Worm (Caenorhabditis elegans) whole organism, late embryonic: ENCODE data around the gene R08A2.2.

Experiments
- C08G9.2 ChIP-seq: sonication (generic microtip); optimal IDR thresholded peaks from 2 replicates; lab custom pipeline; 2016; ENCODE audit warnings: mild to moderate bottlenecking, missing genetic modification characterization, moderate library complexity, missing compliant biosample characterization
- C38D4.7 ChIP-seq: fragments of 200-800 bp; sonication (Bioruptor generic); optimal IDR thresholded peaks from 2 replicates; lab custom pipeline; 2018; ENCODE audit warnings: mild to moderate bottlenecking, missing genetic modification characterization, moderate library complexity, missing compliant biosample characterization
- F13H6.1 ChIP-seq: sonication (generic microtip); optimal IDR thresholded peaks from 2 replicates; lab custom pipeline; 2016; ENCODE audit warnings: missing genetic modification characterization, missing compliant biosample characterization
- K02D7.2 ChIP-seq: sonication (generic microtip); optimal IDR thresholded peaks from 2 replicates; lab custom pipeline; 2017; ENCODE audit warnings: mild to moderate bottlenecking, missing genetic modification characterization, missing compliant biosample characterization
- ama-1 ChIP-seq: fragments of 150-350 bp; optimal IDR thresholded peaks from 2 replicates; lab custom pipeline; 2014
- ceh-18 ChIP-seq: sonication (generic microtip); optimal IDR thresholded peaks from 2 replicates; lab custom pipeline; 2016; ENCODE audit warnings: missing genetic modification characterization, missing compliant biosample characterization
- ceh-2 ChIP-seq: sonication (generic microtip); optimal IDR thresholded peaks from 2 replicates; lab custom pipeline; 2016; ENCODE audit warnings: missing genotype, missing genetic modification characterization, missing compliant biosample characterization
- ceh-22 ChIP-seq: sonication (generic microtip); optimal IDR thresholded peaks from 2 replicates; lab custom pipeline; 2017; ENCODE audit warnings: missing biosample characterization, missing genetic modification characterization
- ceh-24 ChIP-seq: sonication (generic microtip); optimal IDR thresholded peaks from 2 replicates; lab custom pipeline; 2016; ENCODE audit warnings: mild to moderate bottlenecking, missing genetic modification characterization, missing compliant biosample characterization
- ceh-30 ChIP-seq: fragments of 150-350 bp; optimal IDR thresholded peaks from 2 replicates; lab custom pipeline; 2014; ENCODE audit warnings: missing biosample characterization, missing genetic modification characterization
- ceh-31 ChIP-seq: sonication (generic microtip); optimal IDR thresholded peaks from 2 replicates; lab custom pipeline; 2016; ENCODE audit warnings: missing genetic modification characterization, missing compliant biosample characterization
- ceh-34 ChIP-seq: sonication (generic microtip); optimal IDR thresholded peaks from 2 replicates; lab custom pipeline; 2016; ENCODE audit warnings: mild to moderate bottlenecking, missing genetic modification characterization, missing compliant biosample characterization
- ceh-45 ChIP-seq: fragments of 200-800 bp; sonication (Bioruptor generic); IDR thresholded peaks from 2 replicates; pipeline ENCODE4 v1.3.6; 2022; ENCODE audit warnings: missing genetic modification reagents, missing genetic modification characterization, missing compliant biosample characterization
- ceh-48 ChIP-seq: sonication (generic microtip); optimal IDR thresholded peaks from 2 replicates; lab custom pipeline; 2016; ENCODE audit warnings: missing genetic modification characterization, inconsistent platforms, missing compliant biosample characterization
- ceh-6 ChIP-seq: fragments of 200-800 bp; sonication (Bioruptor generic); optimal IDR thresholded peaks from 2 replicates; lab custom pipeline; 2018; ENCODE audit warnings: mild to moderate bottlenecking, missing genetic modification characterization, missing compliant biosample characterization
- che-1 ChIP-seq: sonication (generic microtip); optimal IDR thresholded peaks from 2 replicates; lab custom pipeline; 2016; ENCODE audit warnings: mild to moderate bottlenecking, missing genetic modification characterization, missing compliant biosample characterization
- dve-1 ChIP-seq: sonication (generic microtip); optimal IDR thresholded peaks from 2 replicates; lab custom pipeline; 2017; ENCODE audit warnings: antibody characterized with exemption, mild to moderate bottlenecking, missing genetic modification characterization, missing compliant biosample characterization
- elt-2 ChIP-seq: sonication (generic microtip); optimal IDR thresholded peaks from 2 replicates; lab custom pipeline; 2016; ENCODE audit warnings: missing genetic modification reagents, missing genetic modification characterization, missing compliant biosample characterization
- ets-4 ChIP-seq: sonication (generic microtip); optimal IDR thresholded peaks from 2 replicates; lab custom pipeline; 2016; ENCODE audit warnings: missing genetic modification characterization, missing compliant biosample characterization
- eyg-1 ChIP-seq: sonication (generic microtip); optimal IDR thresholded peaks from 2 replicates; lab custom pipeline; 2016; ENCODE audit warnings: missing genotype, missing genetic modification characterization, missing compliant biosample characterization
- fax-1 ChIP-seq: sonication (generic microtip); optimal IDR thresholded peaks from 2 replicates; lab custom pipeline; 2016; ENCODE audit warnings: missing genotype, missing genetic modification characterization, missing compliant biosample characterization
- fkh-10 ChIP-seq: fragments of 150-350 bp; optimal IDR thresholded peaks from 2 replicates; lab custom pipeline; 2014; ENCODE audit warnings: missing biosample characterization, missing genetic modification reagents, missing genetic modification characterization
- fkh-6 ChIP-seq: sonication (generic microtip); optimal IDR thresholded peaks from 2 replicates; lab custom pipeline; 2016; ENCODE audit warnings: missing genetic modification characterization, missing compliant biosample characterization
- gmeb-2 ChIP-seq: sonication (generic microtip); optimal IDR thresholded peaks from 2 replicates; lab custom pipeline; 2016; ENCODE audit warnings: missing genetic modification characterization, inconsistent platforms, missing compliant biosample characterization
- hlh-8 ChIP-seq: sonication (generic microtip); optimal IDR thresholded peaks from 2 replicates; lab custom pipeline; 2016; ENCODE audit warnings: missing genotype, missing genetic modification characterization, missing compliant biosample characterization
- lim-6 ChIP-seq: sonication (generic microtip); optimal IDR thresholded peaks from 2 replicates; lab custom pipeline; 2016; ENCODE audit warnings: missing genetic modification characterization, missing compliant biosample characterization
- lin-11 ChIP-seq: fragments of 200-800 bp; sonication (Bioruptor generic); optimal IDR thresholded peaks from 2 replicates; lab custom pipeline; 2018; ENCODE audit warnings: mild to moderate bottlenecking, missing genetic modification characterization, missing compliant biosample characterization
- mec-3 ChIP-seq: sonication (generic microtip); optimal IDR thresholded peaks from 2 replicates; lab custom pipeline; 2016; ENCODE audit warnings: borderline replicate concordance, missing genetic modification characterization, missing compliant biosample characterization
- nfya-1 ChIP-seq: sonication (generic microtip); optimal IDR thresholded peaks from 2 replicates; lab custom pipeline; 2017; ENCODE audit warnings: missing genetic modification characterization, mild to moderate bottlenecking, missing compliant biosample characterization, antibody characterized with exemption, moderate library complexity
- nhr-11 ChIP-seq: fragments of 150-350 bp; optimal IDR thresholded peaks from 2 replicates; lab custom pipeline; 2014; ENCODE audit warnings: missing biosample characterization, missing genetic modification characterization
- pax-1 ChIP-seq: fragments of 150-350 bp; optimal IDR thresholded peaks from 2 replicates; lab custom pipeline; 2014; ENCODE audit warnings: missing biosample characterization, missing genetic modification characterization
- pha-2 ChIP-seq: sonication (generic microtip); optimal IDR thresholded peaks from 2 replicates; lab custom pipeline; 2017; ENCODE audit warnings: mild to moderate bottlenecking, missing genetic modification characterization, missing compliant biosample characterization
- pha-4 ChIP-seq: fragments of 150-350 bp; optimal IDR thresholded peaks from 2 replicates; lab custom pipeline; 2018; ENCODE audit warnings: missing biosample characterization, missing genetic modification reagents, missing genetic modification characterization
- pqm-1 ChIP-seq: sonication (generic microtip); optimal IDR thresholded peaks from 2 replicates; lab custom pipeline; 2016; ENCODE audit warnings: missing genetic modification characterization, missing compliant biosample characterization
- pros-1 ChIP-seq: fragments of 150-350 bp; optimal IDR thresholded peaks from 2 replicates; lab custom pipeline; 2014; ENCODE audit warnings: missing biosample characterization, missing genetic modification reagents, missing genetic modification characterization
- ref-2 ChIP-seq: sonication (generic microtip); optimal IDR thresholded peaks from 2 replicates; lab custom pipeline; 2016; ENCODE audit warnings: missing genetic modification characterization, missing compliant biosample characterization
- rnt-1 ChIP-seq: sonication (generic microtip); optimal IDR thresholded peaks from 2 replicates; lab custom pipeline; 2016; ENCODE audit warnings: missing genetic modification characterization, missing compliant biosample characterization
- syd-9 ChIP-seq: sonication (generic microtip); optimal IDR thresholded peaks from 2 replicates; lab custom pipeline; 2016; ENCODE audit warnings: mild to moderate bottlenecking, missing genetic modification characterization, moderate library complexity, missing compliant biosample characterization
- unc-3 ChIP-seq, 2 experiments: fragments of 200-800 bp in 1 of 2; sonication (Bioruptor generic) in 1 of 2; sonication (generic microtip) in 1 of 2; conservative IDR thresholded peaks in 1 of 2; optimal IDR thresholded peaks in 1 of 2; 2 replicates each; pipeline versions ENCODE4 v1.3.6 to Lab custom; 2016 to 2022; ENCODE audit warnings: missing compliant biosample characterization in 2 of 2, missing genetic modification characterization in 2 of 2, missing genetic modification reagents in 1 of 2
- unc-42 ChIP-seq: sonication (generic microtip); optimal IDR thresholded peaks from 2 replicates; lab custom pipeline; 2016; ENCODE audit warnings: missing genotype, missing genetic modification characterization, missing compliant biosample characterization
- unc-86 ChIP-seq: sonication (generic microtip); optimal IDR thresholded peaks from 2 replicates; lab custom pipeline; 2016; ENCODE audit warnings: missing genetic modification characterization, missing compliant biosample characterization
- zip-5 ChIP-seq: sonication (generic microtip); optimal IDR thresholded peaks from 2 replicates; lab custom pipeline; 2016; ENCODE audit warnings: missing genetic modification characterization, missing compliant biosample characterization
- ztf-16 ChIP-seq: sonication (generic microtip); optimal IDR thresholded peaks from 2 replicates; lab custom pipeline; 2017; ENCODE audit warnings: missing genetic modification characterization, missing compliant biosample characterization

Gene R08A2.2

DNA sequence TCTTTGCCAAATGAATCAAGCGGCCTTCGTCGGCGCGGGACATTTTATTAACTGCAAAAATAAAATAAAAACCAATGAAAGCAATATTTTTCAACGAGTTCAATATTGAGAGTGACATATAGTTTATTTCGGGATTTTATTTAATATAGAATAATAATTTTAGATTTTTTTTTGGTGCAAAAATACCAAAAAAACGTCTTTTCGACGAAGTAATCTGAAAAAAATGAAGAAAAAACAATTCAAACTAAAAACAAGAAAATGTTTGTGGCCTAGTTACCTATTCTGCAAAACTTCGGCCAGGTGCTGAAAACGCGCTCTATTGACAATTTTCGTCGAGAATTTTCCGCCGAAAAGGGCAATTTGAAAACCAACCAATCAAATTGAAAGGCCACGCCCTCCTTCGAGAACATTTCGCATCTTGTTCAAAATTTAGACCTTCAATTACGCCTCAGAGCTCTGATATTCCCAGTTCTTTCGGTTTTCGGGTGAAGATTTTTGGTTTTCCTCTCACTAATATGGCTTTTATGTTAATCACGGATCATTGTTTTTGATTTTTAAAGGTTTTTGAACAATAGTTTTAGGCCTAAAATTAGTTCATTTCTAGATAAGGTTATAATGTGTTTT lies 30.0 kb downstream of the R08A2.2 start, which contains the start of gene C47E8.4 (continued):
- TF ChIP-seq zip-5 (tag; lab: Kevin White, UChicago) (peak; percentile 72), eyg-1 (tag; lab: Kevin White, UChicago) (peak; percentile 78), elt-2 (tag; lab: Kevin White, UChicago) (peak; percentile 85), ceh-24 (no peak), mec-3 (tag; lab: Kevin White, UChicago) (peak; percentile 83), C08G9.2 (peak; percentile 99), rnt-1 (peak; percentile 93), pha-4 (no peak), lim-6 (tag; lab: Kevin White, UChicago) (peak; percentile 50), C38D4.7 (GFP tag; lab: Kevin White, UChicago) (no peak), pha-2 (tag; lab: Kevin White, UChicago) (peak; percentile 52), ceh-18 (tag; lab: Kevin White, UChicago) (peak; percentile 93), ceh-34 (tag; lab: Kevin White, UChicago) (peak; percentile 88), ceh-45 (no peak), ceh-2 (tag; lab: Kevin White, UChicago) (peak; percentile 96), che-1 (peak; percentile 6), ama-1 (lab: Kevin White, UChicago) (no peak), ztf-16 (peak; percentile 63), dve-1 (tag; lab: Kevin White, UChicago) (peak; percentile 93), nhr-11 (no peak), pqm-1 (tag; lab: Kevin White, UChicago) (peak; percentile 85), syd-9 (tag; lab: Kevin White, UChicago) (peak; percentile 53), fkh-10 (GFP tag; lab: Kevin White, UChicago) (peak; percentile 30), pax-1 (tag; lab: Kevin White, UChicago) (peak; percentile 87), F13H6.1 (peak; percentile 88), gmeb-2 (tag; lab: Kevin White, UChicago) (no peak), ref-2 (tag; lab: Kevin White, UChicago) (peak; percentile 98), fkh-6 (tag; lab: Kevin White, UChicago) (peak; percentile 69), ceh-48 (tag; lab: Kevin White, UChicago) (peak; percentile 12), ceh-31 (tag; lab: Kevin White, UChicago) (peak; percentile 98)

DNA sequence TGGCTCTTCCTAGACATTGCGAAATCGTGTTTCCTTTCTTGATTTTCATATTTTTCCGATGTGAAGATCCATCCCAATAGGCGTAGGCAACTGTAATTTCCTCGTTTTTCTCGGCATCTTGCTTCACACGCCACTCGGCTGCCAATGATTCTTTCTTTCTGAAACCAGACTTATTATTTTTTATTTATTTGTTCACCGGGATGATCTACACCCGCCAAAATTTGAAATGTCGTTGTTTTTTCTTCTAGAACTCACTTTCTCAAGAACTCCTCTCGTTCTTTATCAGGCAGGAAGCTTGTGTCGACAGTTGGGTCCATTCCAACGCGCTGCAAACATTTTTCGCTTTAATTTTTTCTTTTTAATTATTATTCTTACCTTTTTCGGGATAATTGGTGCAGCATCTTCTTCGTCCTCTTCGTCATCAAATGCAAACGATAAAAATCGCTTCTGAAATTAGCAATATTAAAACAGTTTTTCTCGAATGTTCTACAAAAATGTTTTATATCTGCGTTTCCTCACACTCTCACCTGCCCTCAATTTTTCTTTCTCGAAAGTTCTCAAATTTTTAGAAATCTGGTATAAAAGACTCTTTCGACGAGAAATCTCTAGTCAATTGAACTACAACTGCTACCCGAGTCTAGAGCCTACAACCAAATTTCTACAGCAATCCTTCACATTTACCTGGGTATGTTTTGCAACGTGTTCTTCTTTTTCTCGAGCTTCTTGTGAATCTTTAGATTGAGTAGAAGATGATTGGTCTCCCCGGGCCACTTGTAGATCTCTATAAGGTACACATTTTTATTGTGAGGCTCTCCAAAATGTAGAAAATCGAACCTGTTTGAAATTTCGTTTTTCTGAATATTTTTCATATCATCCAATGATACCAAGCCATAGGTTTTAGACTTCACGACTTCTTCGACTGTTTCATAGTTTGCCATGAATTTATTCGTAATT lies 30.9 kb downstream of the R08A2.2 start, which contains the start of gene hsp-90:
Gene hsp-90, plus strand, starts transcription at position 560 of the 954 bp plus-strand sequence.
- TF ChIP-seq pros-1 (tag; lab: Kevin White, UChicago) (no peak), ceh-30 (tag; lab: Kevin White, UChicago) (no peak), eyg-1 (tag; lab: Kevin White, UChicago) (no peak), unc-86 (no peak), unc-42 (tag; lab: Kevin White, UChicago) (no peak), fax-1 (tag; lab: Kevin White, UChicago) (no peak), unc-3 (GFP tag; conservative IDR thresholded peaks at IDR 0.05; lab: Robert Waterston, UW) (no peak), unc-3 (tag; optimal IDR thresholded peaks at IDR 0.05; lab: Kevin White, UChicago) (no peak), ets-4 (no peak), hlh-8 (tag; lab: Kevin White, UChicago) (no peak), nfya-1 (no peak), K02D7.2 (no peak), lin-11 (no peak), ceh-6 (no peak), ceh-22 (tag; lab: Kevin White, UChicago) (no peak)
